Fruit fly (Drosophila melanogaster) Kc167 (cell line): ENCODE measurements around the gene TyrR.
"Not testable (repeated sequence)": the region's sequence is repeated elsewhere in the genome, so short reads cannot be mapped to it uniquely, and the experiment has no call there.

ENCODE experiments used
- Myc ChIP-seq: fragments of >200 bp; optimal IDR thresholded peaks from 2 replicates; lab custom pipeline; 2017; ENCODE audit warnings: missing external identifiers
- Sin3A ChIP-seq: fragments of >200 bp; optimal IDR thresholded peaks from 2 replicates; lab custom pipeline; 2018; ENCODE audit warnings: missing external identifiers
- h ChIP-seq: fragments of >200 bp; optimal IDR thresholded peaks from 3 replicates; lab custom pipeline; 2018; ENCODE audit warnings: missing external identifiers
- insv ChIP-seq: fragments of >200 bp; optimal IDR thresholded peaks from 3 replicates; lab custom pipeline; 2018; ENCODE audit warnings: missing external identifiers
- psq ChIP-seq: fragments of >200 bp; optimal IDR thresholded peaks from 2 replicates; lab custom pipeline; 2017; ENCODE audit warnings: missing external identifiers
- ttk ChIP-seq: sonication (Bioruptor generic); optimal IDR thresholded peaks from 2 replicates; lab custom pipeline; 2017; ENCODE audit warnings: missing external identifiers

TyrR gene

DNA sequence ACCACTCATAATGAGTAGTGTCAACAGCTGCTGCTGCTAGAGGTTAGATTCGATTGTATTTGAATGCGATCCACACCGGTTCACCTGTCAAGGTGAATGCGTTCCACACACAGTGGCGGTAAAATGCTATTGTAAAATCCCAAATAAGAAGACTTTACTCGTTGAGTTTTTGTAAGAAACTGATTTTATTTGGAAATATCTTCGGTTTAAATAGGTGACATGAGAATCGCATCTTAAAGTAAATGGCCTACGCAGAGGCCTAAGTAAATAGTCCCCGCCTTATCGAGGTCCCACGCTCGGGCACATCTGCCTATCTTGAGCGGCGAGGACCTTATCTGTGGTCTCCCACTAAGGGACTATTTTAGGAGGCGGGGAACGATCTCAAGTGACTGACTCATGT, at the start of gene TyrR:
Gene TyrR, minus strand, starts transcription at position 101 of the 400 bp plus-strand sequence.
- not testable (repeated sequence) for TF ChIP-seq Sin3A (lab: Kevin White, UChicago); psq (lab: Kevin White, UChicago); insv

DNA sequence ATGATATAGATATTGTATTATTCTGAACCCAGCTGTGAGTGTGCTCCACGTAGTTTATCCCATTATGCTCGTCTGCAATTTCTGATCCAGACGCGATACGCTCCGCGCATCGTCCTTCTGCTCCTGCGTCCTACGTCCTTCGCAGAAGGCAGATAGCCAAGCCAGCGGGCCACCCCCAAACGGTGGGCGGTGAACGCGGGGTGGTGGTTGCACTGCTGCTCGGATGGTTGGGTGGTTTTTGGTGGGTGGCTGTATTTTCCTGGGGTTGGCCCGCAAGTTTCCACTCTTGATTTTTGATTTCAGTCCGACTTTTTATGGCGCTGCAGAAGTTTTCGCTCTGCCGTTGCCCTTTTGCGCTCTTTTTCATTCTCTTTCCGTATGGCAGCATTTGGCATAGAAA, 49.5 kb upstream of the TyrR start:
- TF ChIP-seq psq (lab: Kevin White, UChicago) (no peak), insv (no peak), Myc (lab: Kevin White, UChicago) (no peak), ttk (lab: Kevin White, UChicago) (no peak), Sin3A (lab: Kevin White, UChicago) (no peak), h (lab: Kevin White, UChicago) (no peak)

DNA sequence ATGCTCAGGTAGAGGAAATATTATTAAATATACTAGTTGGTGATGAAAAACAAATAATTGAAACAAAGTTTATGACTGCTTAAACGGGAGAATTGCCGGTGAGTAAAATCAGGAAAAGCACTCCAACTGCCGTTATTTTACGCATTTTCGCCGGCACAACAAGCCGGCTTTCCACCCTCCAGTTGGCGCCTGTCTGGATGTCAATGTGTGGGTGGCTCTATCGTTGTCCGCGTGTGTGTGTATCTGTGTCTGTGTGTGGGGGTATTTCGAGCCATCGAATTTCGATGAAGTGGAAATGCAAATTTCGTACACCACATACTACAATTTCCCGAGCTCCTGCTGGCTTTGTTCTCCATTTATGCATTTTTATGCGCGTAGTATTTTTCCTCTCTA, 48.7 kb upstream of the TyrR start:
- no peak for TF ChIP-seq ttk (lab: Kevin White, UChicago)
- TF ChIP-seq Myc (lab: Kevin White, UChicago), result no peak
- no peak for TF ChIP-seq h (lab: Kevin White, UChicago)
- no peak for TF ChIP-seq Sin3A (lab: Kevin White, UChicago)
- TF ChIP-seq psq (lab: Kevin White, UChicago), result no peak
- no peak for TF ChIP-seq insv

DNA sequence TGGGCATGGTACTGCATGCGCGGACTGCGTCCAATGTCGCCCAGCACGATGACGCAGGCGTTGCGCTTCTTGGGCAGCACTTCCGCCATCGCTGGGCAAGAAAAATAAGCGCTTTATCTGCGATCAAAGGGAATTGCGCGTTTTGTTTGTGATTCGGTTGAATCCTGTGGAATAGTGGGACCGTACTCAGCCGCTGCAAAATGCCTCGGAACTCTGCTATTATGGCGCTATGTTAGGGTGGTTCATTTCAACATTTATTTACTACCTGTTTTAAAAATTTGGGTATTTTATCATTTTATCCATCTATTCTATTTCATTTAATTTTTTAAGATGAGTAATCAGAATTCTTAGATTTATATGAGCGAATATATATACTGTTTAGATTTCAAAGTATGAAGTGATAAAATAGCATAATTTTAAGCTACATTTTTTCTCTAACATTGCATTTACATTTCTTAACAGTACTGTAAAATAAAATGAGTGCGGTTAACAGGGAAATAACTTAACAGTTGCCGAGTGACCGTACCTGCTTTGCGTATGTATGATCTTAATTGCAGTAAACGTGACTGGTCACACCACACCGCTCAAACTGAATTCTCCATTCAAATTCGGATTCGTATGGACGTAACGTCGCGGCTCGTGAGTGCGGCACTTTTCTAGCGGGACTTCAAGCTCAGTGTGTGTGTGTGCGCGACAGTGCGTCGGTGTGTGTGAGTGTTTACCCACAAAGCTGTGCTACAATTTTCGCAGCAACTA, 48.1 kb upstream of the TyrR start, which contains the start of the genes Alg1 and tinc:
Gene Alg1, minus strand, starts transcription at position 184 of the 756 bp plus-strand sequence.
Gene tinc, plus strand, starts transcription at position 591 of the 756 bp plus-strand sequence.
- TF ChIP-seq ttk (lab: Kevin White, UChicago) (no peak), h (lab: Kevin White, UChicago) (no peak), insv (no peak), Sin3A (lab: Kevin White, UChicago) (no peak), Myc (lab: Kevin White, UChicago) (no peak), psq (lab: Kevin White, UChicago) (no peak)

DNA sequence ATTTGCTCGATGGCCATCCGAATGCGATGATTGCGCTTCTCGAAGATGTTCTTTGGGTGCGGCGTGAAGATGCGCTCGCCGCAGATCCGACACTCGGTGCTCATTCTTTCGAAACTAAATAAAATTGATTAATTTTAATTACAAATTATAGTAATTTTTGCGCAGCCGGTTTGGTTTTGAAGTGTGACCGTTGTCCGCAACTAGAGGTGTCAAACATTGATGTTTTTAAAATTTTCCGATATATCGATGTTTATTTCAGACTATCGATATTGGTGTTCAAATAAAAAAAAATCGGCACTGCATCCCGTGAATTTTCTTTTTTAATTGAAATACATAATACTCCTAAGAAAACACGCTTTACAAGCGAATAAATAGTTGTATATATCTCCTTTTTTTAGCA, 46.0 kb upstream of the TyrR start, which contains the start of gene Odj:
Gene Odj, minus strand, starts transcription at position 209 of the 400 bp plus-strand sequence.
- TF ChIP-seq psq (lab: Kevin White, UChicago) (no peak), ttk (lab: Kevin White, UChicago) (no peak), insv (no peak), h (lab: Kevin White, UChicago) (no peak), Sin3A (lab: Kevin White, UChicago) (no peak), Myc (lab: Kevin White, UChicago) (no peak)

DNA sequence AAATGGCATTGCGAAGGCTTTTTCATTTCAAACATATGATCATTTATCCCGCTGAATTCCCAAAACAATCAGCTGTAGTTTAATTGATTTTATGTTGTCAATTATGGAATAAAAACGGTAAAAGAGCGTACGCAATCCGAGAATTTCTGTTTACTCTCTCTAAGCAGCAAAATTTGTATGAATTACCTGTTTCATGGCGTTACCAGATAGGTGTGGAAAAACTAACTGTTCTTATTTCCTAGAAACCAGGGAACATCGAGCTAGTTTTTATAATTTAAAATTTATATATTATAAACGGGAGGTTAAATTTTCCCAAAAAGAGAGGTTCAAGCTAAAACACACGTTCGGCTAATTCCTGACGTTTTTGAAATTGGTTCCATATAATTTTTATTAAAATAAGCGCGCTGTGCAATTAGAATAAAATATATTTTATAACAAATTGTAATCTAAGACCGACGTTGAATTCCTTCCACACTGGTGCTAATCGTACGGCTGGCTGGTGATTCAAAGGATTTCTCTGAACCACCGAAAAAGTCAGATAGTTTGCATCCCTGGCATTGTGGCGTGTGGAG, 44.1 kb upstream of the TyrR start, which contains the start of gene CG17801:
Gene CG17801, minus strand, starts transcription at position 51 of the 572 bp plus-strand sequence.
- TF ChIP-seq insv (no peak), h (lab: Kevin White, UChicago) (no peak), Sin3A (lab: Kevin White, UChicago) (no peak), psq (lab: Kevin White, UChicago) (no peak), ttk (lab: Kevin White, UChicago) (no peak), Myc (lab: Kevin White, UChicago) (no peak)

DNA sequence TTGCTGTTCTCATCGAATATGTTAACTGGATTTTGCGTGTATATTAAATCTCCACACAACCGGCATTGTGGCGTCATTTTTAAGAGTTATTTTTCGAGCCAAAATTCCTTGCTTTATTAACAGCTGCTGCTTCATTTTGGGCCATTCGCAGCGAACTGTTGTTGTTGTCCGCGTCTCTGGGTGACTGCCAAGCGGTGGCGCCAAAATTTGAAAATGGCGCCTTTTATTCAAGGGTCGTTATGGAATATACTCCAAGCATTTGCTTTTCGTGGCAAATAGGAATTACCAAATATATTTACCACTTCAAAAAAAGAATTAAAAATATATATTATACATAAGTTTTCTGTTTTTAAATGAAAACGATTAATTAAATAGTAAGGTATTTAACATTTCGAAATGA, 42.1 kb upstream of the TyrR start, which contains the start of gene Nnk:
Gene Nnk, minus strand, starts transcription at position 158 of the 400 bp plus-strand sequence.
- no peak for TF ChIP-seq h (lab: Kevin White, UChicago)
- no peak for TF ChIP-seq Myc (lab: Kevin White, UChicago)
- no peak for TF ChIP-seq insv
- no peak for TF ChIP-seq psq (lab: Kevin White, UChicago)
- TF ChIP-seq Sin3A (lab: Kevin White, UChicago), result no peak
- TF ChIP-seq ttk (lab: Kevin White, UChicago), result no peak

DNA sequence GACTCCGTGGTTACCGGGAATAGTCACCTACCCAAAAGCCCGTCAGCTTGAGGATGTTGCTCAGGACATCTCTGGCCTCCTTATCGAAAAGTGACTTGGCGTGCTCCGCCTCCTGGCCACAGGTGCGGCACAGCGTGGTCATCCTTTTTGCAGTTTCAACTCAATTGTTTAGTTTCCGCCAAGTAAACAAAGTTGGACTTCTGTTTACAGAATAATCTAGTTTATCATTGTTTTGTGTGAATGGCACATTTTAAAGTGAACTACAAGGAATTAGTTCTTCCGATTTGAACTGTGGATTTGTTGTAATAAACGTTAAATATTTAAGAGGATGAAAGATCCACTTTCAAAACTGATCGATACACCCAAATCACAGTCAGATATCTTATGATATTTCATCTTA, 40.0 kb upstream of the TyrR start, which contains the start of gene CG17806:
Gene CG17806, minus strand, starts transcription at position 236 of the 400 bp plus-strand sequence.
- TF ChIP-seq Myc (lab: Kevin White, UChicago) (no peak), psq (lab: Kevin White, UChicago) (no peak)

DNA sequence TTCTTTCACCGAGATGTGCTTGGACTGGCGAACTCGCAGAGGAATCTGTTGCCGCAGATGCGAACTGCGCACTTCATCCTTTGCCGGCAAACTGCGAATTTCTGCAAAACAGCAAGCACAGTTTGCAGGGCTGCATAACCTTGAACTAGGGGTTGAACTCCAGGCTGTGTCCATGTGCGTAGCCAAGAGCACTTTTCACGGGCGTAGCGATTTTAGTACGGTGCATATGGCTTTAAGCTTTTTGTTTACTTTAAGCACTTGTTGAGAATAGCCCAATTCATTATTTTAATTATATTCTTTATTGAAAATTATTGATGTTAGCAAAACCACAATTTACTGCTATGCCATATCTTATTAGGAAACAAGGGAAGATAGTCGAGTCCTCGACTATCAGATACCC, 38.3 kb upstream of the TyrR start, which contains the start of gene CG17803:
Gene CG17803, minus strand, starts transcription at position 249 of the 400 bp plus-strand sequence.
- TF ChIP-seq psq (lab: Kevin White, UChicago) (no peak), h (lab: Kevin White, UChicago) (no peak), insv (no peak), ttk (lab: Kevin White, UChicago) (no peak), Sin3A (lab: Kevin White, UChicago) (no peak), Myc (lab: Kevin White, UChicago) (no peak)

DNA sequence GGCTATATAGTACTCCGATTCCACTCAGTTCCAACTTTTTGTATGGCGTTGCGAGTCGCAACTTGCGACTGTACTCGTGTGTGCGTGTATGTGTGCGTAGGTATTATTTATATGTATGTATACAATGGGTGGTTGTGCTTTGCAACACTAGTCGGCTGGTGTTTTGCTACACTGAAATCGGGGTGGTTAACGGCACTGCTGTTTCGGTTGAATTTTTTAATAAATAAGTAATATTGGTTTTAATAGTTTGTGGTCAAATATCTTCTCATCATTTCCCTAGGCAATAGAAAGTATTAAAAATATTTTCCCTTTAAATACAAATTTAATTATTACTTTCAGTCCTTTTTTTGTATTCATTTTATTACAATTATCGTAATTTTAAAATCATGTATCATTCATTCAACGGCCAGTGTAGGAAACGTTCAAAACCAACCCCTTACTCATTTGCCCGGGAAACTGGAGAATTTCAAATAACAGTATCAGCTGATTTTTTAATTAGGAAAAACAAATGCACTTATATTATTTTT, 35.3 kb upstream of the TyrR start, which contains the start of gene CG7379:
Gene CG7379, minus strand, starts transcription at position 94 of the 527 bp plus-strand sequence.
- no peak for TF ChIP-seq h (lab: Kevin White, UChicago)
- TF ChIP-seq psq (lab: Kevin White, UChicago), result no peak
- no peak for TF ChIP-seq Sin3A (lab: Kevin White, UChicago)
- no peak for TF ChIP-seq Myc (lab: Kevin White, UChicago)
- TF ChIP-seq insv, result no peak
- TF ChIP-seq ttk (lab: Kevin White, UChicago), result no peak

DNA sequence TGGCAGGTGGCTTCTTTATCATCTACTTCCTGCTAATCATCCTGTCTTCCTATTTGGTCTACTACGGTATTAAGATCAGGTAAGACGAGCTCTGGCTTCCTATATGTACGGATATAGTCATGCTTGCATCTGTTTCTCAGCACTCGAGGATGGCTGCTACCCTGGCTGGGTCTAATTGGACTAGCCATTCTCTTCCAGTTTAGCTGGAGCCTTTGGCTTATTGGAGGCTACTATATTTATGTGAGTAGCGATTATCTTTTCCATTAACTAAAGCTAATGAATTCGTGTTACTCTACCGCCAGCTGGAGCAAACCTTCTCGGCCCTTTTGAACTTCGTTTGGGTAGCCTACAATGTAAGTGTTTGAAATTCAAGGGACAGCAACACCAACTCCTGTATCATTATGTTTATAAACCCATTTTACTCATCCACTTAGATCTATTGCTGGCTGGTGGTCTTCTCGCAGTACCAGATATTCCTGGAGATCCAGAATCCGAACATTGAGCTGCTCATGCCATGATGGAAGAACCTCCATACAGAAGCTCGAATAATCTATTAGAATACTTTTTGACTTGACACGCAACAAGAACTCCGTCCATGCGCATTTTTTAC, 32.7 kb upstream of the TyrR start:
- no peak for TF ChIP-seq insv
- TF ChIP-seq Myc (lab: Kevin White, UChicago), result no peak
- no peak for TF ChIP-seq Sin3A (lab: Kevin White, UChicago)
- no peak for TF ChIP-seq h (lab: Kevin White, UChicago)
